Worm (Caenorhabditis elegans) whole organism, midembryonic: ENCODE data around the gene H20E11.3.

Source experiments
- med-1 ChIP-seq: sonication (generic microtip); optimal IDR thresholded peaks from 2 replicates; lab custom pipeline; 2017; ENCODE audit warnings: missing genetic modification characterization, mild to moderate bottlenecking, missing compliant biosample characterization, antibody characterized with exemption, missing genetic modification reagents; ENCODE audit not compliant: insufficient read depth
- ref-1 ChIP-seq: fragments of 200-800 bp; sonication (Bioruptor generic); conservative IDR thresholded peaks from 2 replicates; pipeline ENCODE4 v1.3.6; 2022; ENCODE audit warnings: missing genetic modification reagents, missing genetic modification characterization, missing compliant biosample characterization
- ztf-29 ChIP-seq: fragments of 200-800 bp; sonication (Bioruptor generic); IDR thresholded peaks from 2 replicates; pipeline ENCODE4 v1.3.6; 2022; ENCODE audit warnings: missing genetic modification reagents, missing genetic modification characterization, missing compliant biosample characterization

DNA sequence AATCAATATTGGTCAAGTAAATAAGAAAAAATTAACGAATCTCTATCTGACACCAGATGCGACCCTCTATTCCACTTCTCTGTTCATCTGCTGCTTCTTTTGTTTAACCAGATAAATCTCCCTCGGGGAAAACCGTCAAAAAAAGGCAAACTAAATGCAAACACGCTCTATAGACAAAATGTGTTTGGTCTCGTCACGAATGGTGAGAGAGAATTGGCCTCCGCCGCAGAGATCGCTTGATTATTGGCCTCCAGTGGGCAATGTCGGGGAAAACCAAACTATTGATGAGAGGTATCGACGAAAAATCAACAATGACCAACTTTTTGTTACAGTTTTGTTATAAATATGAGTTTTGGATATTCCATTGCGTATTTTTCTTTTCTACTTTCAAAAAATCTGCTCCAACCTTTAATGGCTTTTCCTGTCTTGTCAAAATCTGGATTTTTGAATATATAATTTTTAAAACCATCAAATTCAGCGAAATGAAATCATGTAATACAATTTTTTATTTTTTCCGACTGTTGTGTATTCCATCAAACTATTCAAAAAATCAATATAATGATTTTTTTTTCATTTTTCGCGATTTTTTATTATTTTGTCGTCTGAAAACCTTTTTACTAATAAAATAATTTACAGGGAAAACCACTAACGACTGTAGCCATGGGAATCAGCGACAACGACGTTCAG is 34.0 kb upstream of the H20E11.3 start, which contains the start of the genes C17H12.2 and vha-8:
- no peak for TF ChIP-seq ztf-29 (GFP tag; lab: Robert Waterston, UW)
- no peak for TF ChIP-seq ref-1 (GFP tag; lab: Robert Waterston, UW)
- TF ChIP-seq med-1 = no peak
